Fruit fly (Drosophila melanogaster): ENCODE data around the gene CG9377.

- TF ChIP-seq CG6854 (GFP tag; optimal IDR thresholded peaks at IDR 0.05) (peak; percentile 65), Sox15 (GFP tag; optimal IDR thresholded peaks at IDR 0.05) (peak; percentile 38), pdm3 (GFP tag; optimal IDR thresholded peaks at IDR 0.05) (peak; percentile 83)
These were observed 7.6 kb upstream of the CG9377 start, which contains the start of gene CG31855 for dm6 chr2L:13368940-13369339.

All from whole organism, prepupa.